Fruit fly (Drosophila melanogaster) whole organism, embryonic: ENCODE data around the gene Cby.

ENCODE experiments used
- Aef1 ChIP-seq: fragments of 200-800 bp; sonication (Bioruptor generic); IDR thresholded peaks from 3 replicates; pipeline ENCODE4 v1.3.6; 2022; ENCODE audit warnings: missing biosample characterization, missing genetic modification characterization
- Bgb ChIP-seq: fragments of 200-800 bp; sonication (Bioruptor generic); IDR thresholded peaks from 2 replicates; pipeline ENCODE4 v1.3.6; 2022; ENCODE audit warnings: missing biosample characterization, missing genetic modification characterization; ENCODE audit not compliant: partially characterized antibody
- BtbVII ChIP-seq: fragments of 200-800 bp; sonication (Bioruptor generic); optimal IDR thresholded peaks from 3 replicates; lab custom pipeline; 2017; ENCODE audit warnings: missing biosample characterization, mild to moderate bottlenecking, missing genetic modification characterization
- CG1024 ChIP-seq: fragments of 200-800 bp; sonication (Bioruptor generic); IDR thresholded peaks from 2 replicates; pipeline ENCODE4 v1.3.6; 2022; ENCODE audit warnings: missing biosample characterization, missing genetic modification characterization
- CG10543 ChIP-seq: fragments of 200-800 bp; sonication (Bioruptor generic); optimal IDR thresholded peaks from 3 replicates; lab custom pipeline; 2017; ENCODE audit warnings: missing biosample characterization, mild to moderate bottlenecking, missing genetic modification characterization, moderate library complexity
- CG13624 ChIP-seq: fragments of 200-800 bp; sonication (Bioruptor generic); optimal IDR thresholded peaks from 2 replicates; lab custom pipeline; 2016; ENCODE audit warnings: missing biosample characterization, missing genetic modification characterization
- CG14014 ChIP-seq: fragments of 200-800 bp; sonication (Bioruptor generic); IDR thresholded peaks from 2 replicates; pipeline ENCODE4 v1.3.6; 2022; ENCODE audit warnings: missing biosample characterization, missing genetic modification characterization
- CG14710 ChIP-seq: fragments of 200-800 bp; sonication (Bioruptor generic); optimal IDR thresholded peaks from 3 replicates; lab custom pipeline; 2019; ENCODE audit warnings: missing biosample characterization, mild to moderate bottlenecking, missing genetic modification characterization, moderate library complexity
- CG18262 ChIP-seq: fragments of 200-800 bp; optimal IDR thresholded peaks from 3 replicates; lab custom pipeline; 2019; ENCODE audit warnings: missing biosample characterization, mild to moderate bottlenecking, missing genetic modification characterization, moderate library complexity
- CG2120 ChIP-seq: fragments of 200-800 bp; sonication (Bioruptor generic); optimal IDR thresholded peaks from 3 replicates; lab custom pipeline; 2016; ENCODE audit warnings: missing biosample characterization, missing genetic modification characterization
- CG3281 ChIP-seq: fragments of 200-800 bp; sonication (Bioruptor generic); optimal IDR thresholded peaks from 3 replicates; lab custom pipeline; 2017; ENCODE audit warnings: missing biosample characterization, mild to moderate bottlenecking, missing genetic modification characterization
- CG3407 ChIP-seq: fragments of 200-800 bp; sonication (Bioruptor generic); optimal IDR thresholded peaks from 2 replicates; lab custom pipeline; 2018; ENCODE audit warnings: missing biosample characterization, mild to moderate bottlenecking, missing genetic modification characterization
- CG34224 ChIP-seq: fragments of 200-800 bp; sonication (Bioruptor generic); IDR thresholded peaks from 3 replicates; pipeline ENCODE4 v1.3.6; 2022; ENCODE audit warnings: missing biosample characterization, missing genetic modification characterization; ENCODE audit not compliant: partially characterized antibody
- CG4360 ChIP-seq: fragments of 200-800 bp; sonication (Bioruptor generic); IDR thresholded peaks from 2 replicates; pipeline ENCODE4 v1.3.6; 2022; ENCODE audit warnings: missing biosample characterization, missing genetic modification characterization
- CG6175 ChIP-seq: fragments of 200-800 bp; sonication (Bioruptor generic); IDR thresholded peaks from 3 replicates; pipeline ENCODE4 v1.3.6; 2022; ENCODE audit warnings: missing biosample characterization, missing genetic modification characterization
- CG8290 ChIP-seq, 3 experiments: fragments of 200-800 bp; sonication (Bioruptor generic); optimal IDR thresholded peaks; 2 replicates each; lab custom pipeline; 2016 to 2019; ENCODE audit warnings: missing biosample characterization in 3 of 3, missing genetic modification characterization in 3 of 3, mild to moderate bottlenecking in 2 of 3, moderate library complexity in 1 of 3
- CG8478 ChIP-seq: fragments of >200 bp; optimal IDR thresholded peaks from 2 replicates; lab custom pipeline; 2018
- CG9437 ChIP-seq: fragments of 200-800 bp; sonication (Bioruptor generic); optimal IDR thresholded peaks from 2 replicates; lab custom pipeline; 2018; ENCODE audit warnings: missing biosample characterization, mild to moderate bottlenecking, missing genetic modification characterization
- Dip3 ChIP-seq: fragments of 200-800 bp; sonication (Bioruptor generic); optimal IDR thresholded peaks from 3 replicates; lab custom pipeline; 2016; ENCODE audit warnings: missing biosample characterization, missing genetic modification characterization
- HLH4C ChIP-seq: fragments of 200-800 bp; sonication (Bioruptor generic); IDR thresholded peaks from 3 replicates; pipeline ENCODE4 v1.3.6; 2022; ENCODE audit warnings: missing biosample characterization, missing genetic modification characterization; ENCODE audit not compliant: partially characterized antibody
- HmgD ChIP-seq: fragments of 200-800 bp; sonication (Bioruptor generic); optimal IDR thresholded peaks from 3 replicates; lab custom pipeline; 2016; ENCODE audit warnings: missing biosample characterization, missing genetic modification characterization
- Hr51 ChIP-seq, 2 experiments: fragments of 200-800 bp; sonication (Bioruptor generic); optimal IDR thresholded peaks; 2 replicates in 1 of 2; 3 replicates in 1 of 2; lab custom pipeline; 2016 to 2018; ENCODE audit warnings: missing biosample characterization in 2 of 2, missing genetic modification characterization in 2 of 2, mild to moderate bottlenecking in 1 of 2, moderate library complexity in 1 of 2
- Hsf ChIP-seq: fragments of 200-800 bp; sonication (Bioruptor generic); optimal IDR thresholded peaks from 3 replicates; lab custom pipeline; 2016; ENCODE audit warnings: missing biosample characterization, missing genetic modification characterization
- MTF-1 ChIP-seq: fragments of 200-800 bp; sonication (Bioruptor generic); optimal IDR thresholded peaks from 2 replicates; lab custom pipeline; 2018; ENCODE audit warnings: missing biosample characterization, mild to moderate bottlenecking, missing genetic modification characterization, borderline replicate concordance
- NC2α ChIP-seq: fragments of 200-800 bp; sonication (Bioruptor generic); optimal IDR thresholded peaks from 2 replicates; lab custom pipeline; 2016; ENCODE audit warnings: missing biosample characterization, missing genetic modification characterization
- Rx ChIP-seq: fragments of 200-800 bp; sonication (Bioruptor generic); IDR thresholded peaks from 2 replicates; pipeline ENCODE4 v1.3.6; 2022; ENCODE audit warnings: missing biosample characterization, missing genetic modification characterization
- Scr ChIP-seq: fragments of 200-800 bp; sonication (Bioruptor generic); IDR thresholded peaks from 2 replicates; pipeline ENCODE4 v1.3.6; 2022; ENCODE audit warnings: missing biosample characterization, missing genetic modification characterization; ENCODE audit not compliant: partially characterized antibody
- Stat92E ChIP-seq, 3 experiments: fragments of >200 bp in 2 of 3; fragments of 200-800 bp in 1 of 3; sonication (Bioruptor generic) in 1 of 3; optimal IDR thresholded peaks; 2 replicates each; lab custom pipeline; 2017 to 2019; ENCODE audit warnings: missing biosample characterization in 3 of 3, missing genetic modification characterization in 3 of 3, mild to moderate bottlenecking in 1 of 3, moderate library complexity in 1 of 3
- abd-A ChIP-seq: fragments of 200-800 bp; sonication (Bioruptor generic); optimal IDR thresholded peaks from 3 replicates; lab custom pipeline; 2019; ENCODE audit warnings: missing biosample characterization, mild to moderate bottlenecking, missing genetic modification characterization, moderate library complexity
- ac ChIP-seq: fragments of 200-800 bp; sonication (Bioruptor generic); optimal IDR thresholded peaks from 3 replicates; lab custom pipeline; 2017; ENCODE audit warnings: missing biosample characterization, mild to moderate bottlenecking, missing genetic modification characterization
- amos ChIP-seq: fragments of 200-800 bp; sonication (Bioruptor generic); IDR thresholded peaks from 2 replicates; pipeline ENCODE4 v1.3.6; 2022; ENCODE audit warnings: missing biosample characterization, missing genetic modification characterization; ENCODE audit not compliant: partially characterized antibody
- ase ChIP-seq: fragments of 200-800 bp; sonication (Bioruptor generic); IDR thresholded peaks from 3 replicates; pipeline ENCODE4 v1.3.6; 2022; ENCODE audit warnings: missing biosample characterization, missing genetic modification characterization
- ash1 ChIP-seq: fragments of 200-800 bp; sonication (Bioruptor generic); optimal IDR thresholded peaks from 2 replicates; lab custom pipeline; 2018; ENCODE audit warnings: missing biosample characterization, mild to moderate bottlenecking, missing genetic modification characterization
- az2 ChIP-seq: fragments of 200-800 bp; sonication (Bioruptor generic); optimal IDR thresholded peaks from 3 replicates; lab custom pipeline; 2016; ENCODE audit warnings: missing biosample characterization, missing genetic modification characterization
- bcd ChIP-seq: fragments of 200-800 bp; sonication (Bioruptor generic); optimal IDR thresholded peaks from 2 replicates; lab custom pipeline; 2017; ENCODE audit warnings: missing biosample characterization, mild to moderate bottlenecking, missing genetic modification characterization
- eve ChIP-seq, 2 experiments: fragments of >200 bp; optimal IDR thresholded peaks; 2 replicates each; lab custom pipeline; 2017; ENCODE audit warnings: missing biosample characterization in 2 of 2, missing genetic modification characterization in 2 of 2
- gcm2 ChIP-seq: fragments of 200-800 bp; sonication (Bioruptor generic); optimal IDR thresholded peaks from 2 replicates; lab custom pipeline; 2016; ENCODE audit warnings: missing biosample characterization, missing genetic modification characterization
- grn ChIP-seq: fragments of 200-800 bp; sonication (Bioruptor generic); optimal IDR thresholded peaks from 3 replicates; lab custom pipeline; 2017; ENCODE audit warnings: missing biosample characterization, missing genetic modification characterization
- gt ChIP-seq: fragments of 200-800 bp; sonication (Bioruptor generic); IDR thresholded peaks from 2 replicates; pipeline ENCODE4 v1.3.6; 2022; ENCODE audit warnings: missing biosample characterization, missing genetic modification characterization
- hbn ChIP-seq: fragments of 200-800 bp; sonication (Bioruptor generic); IDR thresholded peaks from 2 replicates; pipeline ENCODE4 v1.3.6; 2022; ENCODE audit warnings: missing biosample characterization, missing genetic modification characterization; ENCODE audit not compliant: partially characterized antibody
- pum ChIP-seq: fragments of 200-800 bp; sonication (Bioruptor generic); optimal IDR thresholded peaks from 2 replicates; lab custom pipeline; 2016; ENCODE audit warnings: missing biosample characterization, missing genetic modification characterization
- sd ChIP-seq: fragments of 200-800 bp; sonication (Bioruptor generic); optimal IDR thresholded peaks from 3 replicates; lab custom pipeline; 2018; ENCODE audit warnings: missing biosample characterization, mild to moderate bottlenecking, missing genetic modification characterization, moderate library complexity
- so ChIP-seq: fragments of 200-800 bp; sonication (Bioruptor generic); IDR thresholded peaks from 3 replicates; pipeline ENCODE4 v1.3.6; 2022; ENCODE audit warnings: missing biosample characterization, missing genetic modification characterization
- ttk ChIP-seq: fragments of 200-800 bp; sonication (Bioruptor generic); IDR thresholded peaks from 2 replicates; pipeline ENCODE4 v2.1.2; 2022; ENCODE audit warnings: missing biosample characterization, missing genetic modification characterization
- unc-4 ChIP-seq: fragments of 200-800 bp; sonication (Bioruptor generic); IDR thresholded peaks from 2 replicates; pipeline ENCODE4 v1.3.6; 2022; ENCODE audit warnings: missing biosample characterization, missing genetic modification characterization; ENCODE audit not compliant: partially characterized antibody
- wdn ChIP-seq: fragments of 200-800 bp; sonication (Bioruptor generic); IDR thresholded peaks from 2 replicates; pipeline ENCODE4 v1.3.6; 2022; ENCODE audit warnings: missing biosample characterization, missing genetic modification characterization
- zfh1 ChIP-seq: fragments of 200-800 bp; sonication (Bioruptor generic); IDR thresholded peaks from 3 replicates; pipeline ENCODE4 v1.3.6; 2022; ENCODE audit warnings: missing biosample characterization, missing genetic modification characterization

Cby gene

dm6 chr3R:21853618-21854573 lies 13.9 kb upstream of the Cby start:
- TF ChIP-seq NC2α (GFP tag; lab: Kevin White, UChicago) (no peak), ash1 (GFP tag; lab: Kevin White, UChicago) (peak; percentile 11), Aef1 (GFP tag; lab: Robert Waterston, UW) (no peak), Hr51 (GFP tag; optimal IDR thresholded peaks at IDR 0.05; lab: Kevin White, UChicago) (no peak), ase (GFP tag; lab: Robert Waterston, UW) (no peak), gcm2 (no peak), CG8478 (lab: Kevin White, UChicago) (no peak), abd-A (tag; lab: Kevin White, UChicago) (peak; percentile 88), grn (peak; percentile 54), CG6175 (GFP tag; lab: Robert Waterston, UW) (no peak), Bgb (GFP tag; lab: Robert Waterston, UW) (peak; percentile 28; the same call in 1 of the 2 replicates), HLH4C (GFP tag; lab: Robert Waterston, UW) (no peak), pum (GFP tag; lab: Kevin White, UChicago) (no peak), eve (GFP tag; optimal IDR thresholded peaks at IDR 0.05; lab: Kevin White, UChicago) (peak in 1 of 2 experiments; percentile 70), CG14710 (no peak), zfh1 (GFP tag; lab: Robert Waterston, UW) (0 out of 3 replicates have a peak, but pooled peaks have one; percentile 4), az2 (GFP tag; lab: Kevin White, UChicago) (peak; percentile 17), Stat92E (GFP tag; optimal IDR thresholded peaks at IDR 0.05; lab: Kevin White, UChicago) (peak in 1 of 3 experiments; percentile 79), Dip3 (GFP tag; lab: Kevin White, UChicago) (no peak), CG4360 (GFP tag; lab: Robert Waterston, UW) (0 out of 2 replicates have a peak, but pooled peaks have one; percentile 19), gt (GFP tag; lab: Robert Waterston, UW) (no peak), CG34224 (GFP tag; lab: Robert Waterston, UW) (peak; percentile 55; the same call in 1 of the 3 replicates), CG1024 (GFP tag; lab: Robert Waterston, UW) (0 out of 2 replicates have a peak, but pooled peaks have one; percentile 33), CG2120 (GFP tag; lab: Kevin White, UChicago) (peak; percentile 18), hbn (GFP tag; lab: Robert Waterston, UW) (peak; percentile 28; the same call in 1 of the 2 replicates), amos (GFP tag; lab: Robert Waterston, UW) (no peak), CG10543 (GFP tag; lab: Kevin White, UChicago) (peak; percentile 78), sd (tag; lab: Kevin White, UChicago) (peak; percentile 63), CG3281 (peak; percentile 17), Hsf (peak; percentile 5), CG9437 (no peak), CG3407 (no peak), CG8290 (GFP tag; optimal IDR thresholded peaks at IDR 0.05; lab: Kevin White, UChicago) (no peak), CG8290 (tag; optimal IDR thresholded peaks at IDR 0.05; lab: Kevin White, UChicago) (peak in 1 of 2 experiments; percentile 37), wdn (GFP tag; lab: Robert Waterston, UW) (peak; percentile 28), CG13624 (GFP tag; lab: Kevin White, UChicago) (peak; percentile 89), CG18262 (tag; lab: Kevin White, UChicago) (no peak), MTF-1 (peak; percentile 15), bcd (GFP tag; lab: Kevin White, UChicago) (no peak), unc-4 (GFP tag; lab: Robert Waterston, UW) (peak; percentile 34; the same call in 1 of the 2 replicates), Rx (GFP tag; lab: Robert Waterston, UW) (no peak), ac (GFP tag; lab: Kevin White, UChicago) (no peak), CG14014 (GFP tag; lab: Robert Waterston, UW) (no peak; the same call in 1 of the 2 replicates), Scr (GFP tag; lab: Robert Waterston, UW) (peak; percentile 36; the same call in 1 of the 2 replicates), so (GFP tag; lab: Robert Waterston, UW) (peak; percentile 13; the same call in 1 of the 3 replicates), BtbVII (GFP tag; lab: Kevin White, UChicago) (peak; percentile 28), HmgD (GFP tag; lab: Kevin White, UChicago) (no peak), ttk (GFP tag; lab: Robert Waterston, UW) (no peak)
